Worm (Caenorhabditis elegans): ENCODE measurements around the gene oac-42.
"Not testable (repeated sequence)": the region's sequence is repeated elsewhere in the genome, so short reads cannot be mapped to it uniquely, and the experiment has no call there.

oac-42 gene

DNA sequence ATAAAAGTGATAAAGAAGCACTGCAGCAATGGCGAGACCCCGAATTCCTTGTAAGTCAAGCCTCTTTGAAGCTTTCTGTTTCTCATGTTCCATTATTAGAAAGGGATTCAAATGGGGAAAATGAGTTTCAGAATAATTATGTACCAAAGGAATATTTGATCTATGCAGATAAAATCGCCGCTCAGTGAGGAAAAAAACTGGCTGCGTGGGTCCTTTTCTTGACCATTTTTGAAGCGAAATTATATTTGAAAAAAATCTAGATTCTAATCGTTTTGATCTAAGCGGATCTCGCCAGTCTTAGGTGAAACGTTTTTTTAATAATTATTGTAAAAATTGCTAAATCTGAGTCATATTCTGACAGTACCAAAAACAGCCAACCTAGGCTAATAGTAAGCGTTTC is at the start of gene oac-42:
Gene oac-42 (minus strand): TSS at position 101 of the 400 bp plus-strand sequence.
- TF ChIP-seq M03D4.4 (tag; optimal IDR thresholded peaks at IDR 0.05) = no peak
- TF ChIP-seq ham-2 (GFP tag; optimal IDR thresholded peaks at IDR 0.05) = no peak
- TF ChIP-seq nhr-237 (tag; optimal IDR thresholded peaks at IDR 0.05) = no peak
- no peak for TF ChIP-seq lin-13 (tag; optimal IDR thresholded peaks at IDR 0.05)
- no peak for TF ChIP-seq elt-1 (tag; optimal IDR thresholded peaks at IDR 0.05; ENCODE audit: borderline replicate concordance, insufficient read depth)
- no peak for TF ChIP-seq unc-39 (tag; optimal IDR thresholded peaks at IDR 0.05)
- TF ChIP-seq nhr-12 (tag; optimal IDR thresholded peaks at IDR 0.05) = no peak
- TF ChIP-seq drap-1 (GFP tag; optimal IDR thresholded peaks at IDR 0.05) = no peak
- TF ChIP-seq sem-2 (GFP tag; optimal IDR thresholded peaks at IDR 0.05) = no peak
- TF ChIP-seq nhr-28 (tag; optimal IDR thresholded peaks at IDR 0.05) = no peak

ce11 chrV:15932390-15932789 is 47.8 kb upstream of the oac-42 start, which contains the start of gene srw-26:
Gene srw-26 (minus strand): TSS chrV:15932490.
- no peak for TF ChIP-seq unc-39 (tag; optimal IDR thresholded peaks at IDR 0.05)
- TF ChIP-seq nhr-12 (tag; optimal IDR thresholded peaks at IDR 0.05) = no peak
- no peak for TF ChIP-seq lsy-2 (tag; optimal IDR thresholded peaks at IDR 0.05)
- TF ChIP-seq nhr-237 (tag; optimal IDR thresholded peaks at IDR 0.05) = no peak
- no peak for TF ChIP-seq unc-120 (tag; optimal IDR thresholded peaks at IDR 0.05; ENCODE audit: poor library complexity, severe bottlenecking)
- no peak for TF ChIP-seq bed-3 (GFP tag; optimal IDR thresholded peaks at IDR 0.05)
- TF ChIP-seq drap-1 (GFP tag; optimal IDR thresholded peaks at IDR 0.05) = no peak

- TF ChIP-seq blmp-1, ztf-11, pha-4 (tag; optimal IDR thresholded peaks at IDR 0.05): not testable (repeated sequence)
Measured at ce11 chrV:15929882-15930281, 45.3 kb upstream of the oac-42 start, which contains the start of gene srbc-77. Gene srbc-77 (plus strand): TSS chrV:15930182.

ce11 chrV:15928325-15928724 is 43.7 kb upstream of the oac-42 start, which contains the start of gene pzf-1:
Gene pzf-1 (minus strand): TSS chrV:15928425.
- TF ChIP-seq mep-1 (tag; optimal IDR thresholded peaks at IDR 0.05) (no peak), nhr-237 (tag; optimal IDR thresholded peaks at IDR 0.05) (no peak), blmp-1 (tag; optimal IDR thresholded peaks at IDR 0.05) (no peak), mls-2 (tag; optimal IDR thresholded peaks at IDR 0.05) (no peak), mab-5 (tag; optimal IDR thresholded peaks at IDR 0.05) (no peak), nhr-12 (tag; optimal IDR thresholded peaks at IDR 0.05) (no peak), drap-1 (GFP tag; optimal IDR thresholded peaks at IDR 0.05) (no peak), nhr-28 (tag; optimal IDR thresholded peaks at IDR 0.05) (no peak), nhr-76 (tag; optimal IDR thresholded peaks at IDR 0.05) (no peak), ham-2 (GFP tag; optimal IDR thresholded peaks at IDR 0.05) (no peak), ztf-11 (tag; optimal IDR thresholded peaks at IDR 0.05) (no peak), unc-62 (GFP tag; optimal IDR thresholded peaks at IDR 0.05) (no peak), nhr-2 (tag; optimal IDR thresholded peaks at IDR 0.05) (no peak), lin-32 (GFP tag; optimal IDR thresholded peaks at IDR 0.05) (no peak), tbx-8 (GFP tag; optimal IDR thresholded peaks at IDR 0.05) (no peak)

DNA sequence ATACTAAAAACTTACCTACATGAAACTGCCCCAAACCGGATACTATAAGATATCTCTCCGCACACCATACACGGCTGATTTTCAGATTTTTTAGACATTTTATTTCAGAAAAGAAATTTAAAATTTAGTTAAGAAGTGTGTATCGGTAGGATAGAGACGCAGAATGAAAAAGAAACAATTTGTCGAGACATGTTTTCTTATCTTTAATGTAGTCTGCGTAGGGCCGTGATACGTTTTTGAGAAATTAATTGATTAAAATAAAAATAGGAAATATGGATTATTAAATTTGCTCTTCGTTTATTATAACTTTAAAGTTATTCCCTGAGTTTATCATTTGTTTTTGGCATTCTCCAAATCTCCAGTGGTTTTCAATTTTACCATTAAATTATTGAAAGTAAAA is 39.7 kb upstream of the oac-42 start, which contains the start of gene nhr-108:
Gene nhr-108 (minus strand): TSS at position 166 of the 400 bp plus-strand sequence.
- no peak for TF ChIP-seq unc-120 (tag; optimal IDR thresholded peaks at IDR 0.05; ENCODE audit: poor library complexity, severe bottlenecking)
- no peak for TF ChIP-seq ceh-43 (GFP tag; optimal IDR thresholded peaks at IDR 0.05)
- TF ChIP-seq bed-3 (GFP tag; optimal IDR thresholded peaks at IDR 0.05) = no peak
- no peak for TF ChIP-seq ztf-11 (tag; optimal IDR thresholded peaks at IDR 0.05)
- no peak for TF ChIP-seq ham-2 (GFP tag; optimal IDR thresholded peaks at IDR 0.05)
- no peak for TF ChIP-seq nhr-2 (tag; optimal IDR thresholded peaks at IDR 0.05)
- TF ChIP-seq ces-1 (GFP tag; optimal IDR thresholded peaks at IDR 0.05) = no peak
- TF ChIP-seq drap-1 (GFP tag; optimal IDR thresholded peaks at IDR 0.05) = no peak
- TF ChIP-seq mls-2 (tag; optimal IDR thresholded peaks at IDR 0.05) = no peak
- no peak for TF ChIP-seq nhr-12 (tag; optimal IDR thresholded peaks at IDR 0.05)
- no peak for TF ChIP-seq elt-1 (tag; optimal IDR thresholded peaks at IDR 0.05; ENCODE audit: borderline replicate concordance, insufficient read depth)
- no peak for TF ChIP-seq nhr-28 (tag; optimal IDR thresholded peaks at IDR 0.05)

DNA sequence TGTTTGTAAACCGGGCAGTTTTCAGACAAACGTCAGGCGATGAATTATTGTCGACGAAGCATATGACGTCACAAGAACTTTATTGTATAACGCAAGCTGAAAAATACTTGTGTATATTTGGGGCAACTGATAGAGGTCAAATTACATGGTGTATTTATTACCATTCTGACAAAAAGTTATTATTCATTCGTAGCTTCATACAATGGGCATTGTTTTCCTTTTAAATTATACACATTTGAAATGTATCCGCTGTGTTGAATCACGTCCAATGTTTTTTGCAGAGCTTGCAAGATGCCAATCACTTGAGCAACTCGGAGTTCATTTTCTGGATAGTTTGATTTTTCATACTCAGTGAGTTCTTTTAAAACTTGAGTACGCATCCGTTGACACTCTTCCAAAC is 38.4 kb upstream of the oac-42 start, which contains the start of gene F35E8.13:
Gene F35E8.13 (plus strand): TSS at position 301 of the 400 bp plus-strand sequence.
- TF ChIP-seq mab-5 (tag; optimal IDR thresholded peaks at IDR 0.05) (no peak), zip-8 (tag; optimal IDR thresholded peaks at IDR 0.05) (no peak), ztf-11 (tag; optimal IDR thresholded peaks at IDR 0.05) (no peak), sptf-1 (tag; optimal IDR thresholded peaks at IDR 0.05) (no peak), blmp-1 (tag; optimal IDR thresholded peaks at IDR 0.05) (no peak), flh-1 (GFP tag; optimal IDR thresholded peaks at IDR 0.05) (no peak), unc-39 (tag; optimal IDR thresholded peaks at IDR 0.05) (no peak), cnd-1 (tag; optimal IDR thresholded peaks at IDR 0.05) (no peak), ceh-39 (tag; optimal IDR thresholded peaks at IDR 0.05) (no peak), lin-13 (tag; optimal IDR thresholded peaks at IDR 0.05) (no peak), lin-32 (GFP tag; optimal IDR thresholded peaks at IDR 0.05) (no peak), elt-3 (tag; optimal IDR thresholded peaks at IDR 0.05) (no peak)
